Fruit fly (Drosophila melanogaster) whole organism, pupa: ENCODE measurements around the gene CG7320.

ENCODE experiments used
- CG8159 ChIP-seq: fragments of 200-800 bp; sonication (Bioruptor generic); optimal IDR thresholded peaks from 3 replicates; lab custom pipeline; 2018; ENCODE audit warnings: missing biosample characterization, mild to moderate bottlenecking, missing genetic modification characterization, moderate library complexity
- CG8301 ChIP-seq: fragments of 200-800 bp; sonication (Bioruptor generic); optimal IDR thresholded peaks from 2 replicates; lab custom pipeline; 2018; ENCODE audit warnings: missing biosample characterization, mild to moderate bottlenecking, missing genetic modification characterization
- D1 ChIP-seq: fragments of 200-800 bp; sonication (Bioruptor generic); optimal IDR thresholded peaks from 2 replicates; lab custom pipeline; 2018; ENCODE audit warnings: missing biosample characterization, mild to moderate bottlenecking, missing genetic modification characterization, moderate library complexity
- EcR ChIP-seq: fragments of 200-800 bp; sonication (Bioruptor generic); optimal IDR thresholded peaks from 3 replicates; lab custom pipeline; 2019; ENCODE audit warnings: missing biosample characterization, missing genetic modification characterization, mild to moderate bottlenecking, moderate library complexity, missing genetic modification reagents
- Ets98B ChIP-seq: fragments of 200-800 bp; sonication (Bioruptor generic); IDR thresholded peaks from 2 replicates; pipeline ENCODE4 v1.3.6; 2022; ENCODE audit warnings: missing biosample characterization, missing genetic modification characterization
- Snoo ChIP-seq: fragments of 200-800 bp; sonication (Bioruptor generic); optimal IDR thresholded peaks from 3 replicates; lab custom pipeline; 2017; ENCODE audit warnings: missing biosample characterization, mild to moderate bottlenecking, missing genetic modification characterization, inconsistent platforms
- fd96Ca ChIP-seq: fragments of 200-800 bp; sonication (Bioruptor generic); IDR thresholded peaks from 3 replicates; pipeline ENCODE4 v1.3.6; 2022; ENCODE audit warnings: missing biosample characterization, missing genetic modification characterization

DNA sequence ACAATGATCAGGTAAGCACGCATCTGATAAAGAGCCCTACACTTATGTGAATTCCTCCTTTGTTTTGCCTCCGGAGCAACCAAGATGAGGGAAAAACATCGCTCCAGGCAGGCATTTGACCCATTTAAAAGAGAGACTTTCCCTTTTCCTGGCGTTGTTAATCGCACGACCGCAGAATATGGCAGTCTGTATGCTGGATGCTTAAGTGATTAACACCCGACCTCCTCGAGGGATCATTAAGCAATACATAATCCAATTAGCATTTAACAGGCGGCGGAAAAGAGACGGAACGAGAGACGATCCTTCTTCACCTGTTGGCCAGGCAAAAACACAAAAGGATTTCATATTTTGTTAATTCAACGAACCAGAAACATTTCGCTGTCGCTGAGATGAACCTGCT, 17.2 kb downstream of the CG7320 start:
- no peak for TF ChIP-seq fd96Ca
- TF ChIP-seq CG8301 (tag; lab: Kevin White, UChicago), result no peak
- no peak for TF ChIP-seq Ets98B (GFP tag; lab: Robert Waterston, UW)
- no peak for TF ChIP-seq D1 (tag; lab: Kevin White, UChicago)
- TF ChIP-seq Snoo (tag; lab: Kevin White, UChicago), result no peak
- no peak for TF ChIP-seq EcR (GFP tag; lab: Kevin White, UChicago)
- TF ChIP-seq CG8159, result no peak
